Worm (Caenorhabditis elegans): ENCODE measurements around the gene C39B10.7.

C39B10.7 gene

DNA sequence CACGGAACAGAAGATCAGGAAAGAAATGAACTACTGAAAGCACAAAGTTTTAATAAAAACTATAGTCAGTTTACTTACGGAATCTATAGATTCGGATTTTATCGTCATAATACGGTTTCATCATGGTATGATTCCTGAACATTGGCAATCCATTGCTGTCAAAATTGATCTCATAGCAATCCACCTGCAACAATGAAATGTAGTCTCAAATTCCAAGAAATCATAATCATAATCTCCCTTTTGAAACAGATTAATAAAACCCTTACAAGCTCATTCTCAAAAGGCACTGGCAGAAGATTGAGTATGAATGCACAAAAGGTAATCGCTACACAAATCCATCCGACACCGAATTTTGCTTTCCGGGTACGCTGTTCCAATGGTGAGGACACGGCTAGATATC, 14.3 kb upstream of the C39B10.7 start:
- no peak for TF ChIP-seq npax-4 (tag; optimal IDR thresholded peaks at IDR 0.05)

DNA sequence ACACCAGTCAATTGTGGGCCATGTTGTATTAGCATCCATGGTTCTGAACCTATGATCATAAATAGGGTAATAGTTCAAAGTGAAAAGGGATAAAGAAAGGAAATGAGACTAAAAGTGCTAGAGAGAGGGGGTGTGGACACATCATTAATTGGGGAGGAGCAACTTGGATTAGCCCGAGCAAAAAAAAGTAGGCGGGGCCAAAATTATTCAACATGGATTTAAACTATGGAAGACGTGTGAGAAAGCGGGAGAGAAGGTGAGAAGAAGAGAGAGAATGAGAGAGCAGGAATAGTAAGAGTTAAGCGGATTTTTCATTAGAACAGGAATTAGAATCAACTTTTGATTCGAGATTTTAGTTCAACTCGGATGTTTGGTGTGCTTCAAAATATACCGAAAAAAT, 13.1 kb upstream of the C39B10.7 start, which contains the start of gene C39B10.1:
C39B10.1 (minus strand) TSS at position 101 of the 400 bp plus-strand sequence.
- TF ChIP-seq dmd-4 (tag; optimal IDR thresholded peaks at IDR 0.05; ENCODE audit: borderline replicate concordance) (no peak), fkh-6 (tag; optimal IDR thresholded peaks at IDR 0.05) (no peak), C38D4.7 (GFP tag; optimal IDR thresholded peaks at IDR 0.05) (no peak), sdc-2 (tag; optimal IDR thresholded peaks at IDR 0.05) (no peak), unc-55 (GFP tag; optimal IDR thresholded peaks at IDR 0.05) (no peak), lin-11 (tag; optimal IDR thresholded peaks at IDR 0.05) (no peak), tbx-7 (tag; optimal IDR thresholded peaks at IDR 0.05) (no peak), hlh-15 (tag; optimal IDR thresholded peaks at IDR 0.05) (no peak), ama-1 (optimal IDR thresholded peaks at IDR 0.05) (no peak), che-1 (tag; optimal IDR thresholded peaks at IDR 0.05) (no peak), ceh-18 (tag; optimal IDR thresholded peaks at IDR 0.05) (no peak), npax-4 (tag; optimal IDR thresholded peaks at IDR 0.05) (no peak), pqm-1 (tag; optimal IDR thresholded peaks at IDR 0.05) (no peak), pros-1 (tag; optimal IDR thresholded peaks at IDR 0.05) (no peak), ceh-34 (tag; optimal IDR thresholded peaks at IDR 0.05) (no peak), unc-86 (tag; optimal IDR thresholded peaks at IDR 0.05) (no peak), eyg-1 (tag; optimal IDR thresholded peaks at IDR 0.05) (no peak), unc-3 (GFP tag; conservative IDR thresholded peaks at IDR 0.05) (no peak), unc-3 (tag; optimal IDR thresholded peaks at IDR 0.05) (no peak), zip-5 (tag; optimal IDR thresholded peaks at IDR 0.05) (no peak)

DNA sequence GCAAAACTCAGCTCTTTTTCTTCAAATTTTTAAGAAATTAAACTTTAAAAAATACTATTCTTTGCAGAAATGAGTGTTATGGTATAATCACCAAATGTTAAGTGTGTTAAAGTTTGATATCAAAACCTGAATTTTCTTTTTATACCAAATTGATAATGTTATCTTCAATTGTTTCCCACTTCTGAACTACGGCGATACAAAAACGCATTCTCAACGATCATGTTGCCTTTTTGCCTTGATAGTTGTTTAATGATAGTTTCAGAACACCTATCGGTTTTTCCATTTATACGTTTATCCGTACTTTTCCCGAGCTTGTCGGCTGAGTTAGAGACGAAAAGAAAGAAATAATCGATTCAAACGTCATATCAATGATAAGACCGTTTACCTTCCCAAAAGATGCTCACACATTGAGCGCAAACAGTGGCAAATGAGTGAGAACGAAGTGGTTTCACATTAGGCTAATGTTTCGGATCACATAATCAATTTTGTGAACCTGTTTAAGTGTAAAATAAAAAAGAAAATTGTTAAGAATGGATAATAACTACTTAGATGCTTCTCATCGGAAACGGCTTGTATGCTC, 1.6 kb upstream of the C39B10.7 start, which contains the start of gene elt-4:
elt-4 (plus strand) TSS at position 530 of the 580 bp plus-strand sequence.
- no peak for TF ChIP-seq elt-4 (tag; optimal IDR thresholded peaks at IDR 0.05)
- TF ChIP-seq ceh-48 (tag; optimal IDR thresholded peaks at IDR 0.05), result no peak
- TF ChIP-seq pha-2 (tag; optimal IDR thresholded peaks at IDR 0.05), result no peak
- no peak for TF ChIP-seq pqm-1 (tag; optimal IDR thresholded peaks at IDR 0.05)
- TF ChIP-seq hlh-6 (tag; optimal IDR thresholded peaks at IDR 0.05), result no peak
- no peak for TF ChIP-seq gmeb-2 (tag; optimal IDR thresholded peaks at IDR 0.05)
- no peak for TF ChIP-seq pag-3 (tag; optimal IDR thresholded peaks at IDR 0.05; ENCODE audit: borderline replicate concordance)
- TF ChIP-seq ets-4 (tag; optimal IDR thresholded peaks at IDR 0.05), result no peak
- TF ChIP-seq syd-9 (tag; optimal IDR thresholded peaks at IDR 0.05), result no peak
- TF ChIP-seq sox-2 (GFP tag; IDR thresholded peaks at IDR 0.05), result no peak
- no peak for TF ChIP-seq tbx-2 (tag; optimal IDR thresholded peaks at IDR 0.05)

DNA sequence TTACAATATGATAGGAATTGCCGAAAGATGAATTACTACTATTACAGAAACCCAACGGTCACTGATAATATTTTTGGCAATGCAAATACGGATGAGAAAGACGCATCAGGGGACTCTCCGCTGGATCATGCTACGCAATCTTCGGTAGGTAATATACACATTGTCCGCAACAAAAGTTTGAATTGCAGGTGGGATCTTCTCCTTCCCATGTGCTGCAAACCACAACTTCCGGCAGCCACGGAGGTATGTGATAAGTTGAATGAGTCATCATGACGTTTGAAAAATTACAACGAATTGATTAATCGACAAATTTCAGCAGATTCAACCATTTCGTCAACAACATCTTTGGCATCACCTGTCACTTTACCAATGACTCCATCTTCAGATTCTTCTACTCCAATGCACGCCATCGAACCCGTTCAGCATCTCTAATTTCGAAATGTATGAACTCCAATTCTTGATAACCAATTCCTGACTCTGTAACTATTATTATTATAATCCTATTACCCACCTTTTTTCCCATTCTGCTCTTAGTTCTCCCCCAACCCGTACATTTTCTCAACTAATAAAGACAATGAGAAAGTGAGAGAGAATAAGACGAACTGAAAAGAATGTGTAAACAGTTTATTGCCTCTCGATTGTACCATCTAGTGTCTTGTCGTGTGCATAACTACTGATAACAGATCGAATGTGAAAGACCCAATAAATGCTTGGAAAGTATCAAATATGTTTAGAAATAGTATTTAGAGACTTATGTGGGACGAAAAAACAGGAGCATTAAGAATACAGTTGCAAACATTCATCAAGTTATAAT, 706 bp downstream of the C39B10.7 start:
- no peak for TF ChIP-seq ets-4 (tag; optimal IDR thresholded peaks at IDR 0.05)
- no peak for TF ChIP-seq ceh-30 (tag; optimal IDR thresholded peaks at IDR 0.05)
- TF ChIP-seq Y22D7AL.16 (tag; optimal IDR thresholded peaks at IDR 0.05), result no peak
- TF ChIP-seq ceh-24 (tag; optimal IDR thresholded peaks at IDR 0.05), result no peak
- TF ChIP-seq ceh-45 (GFP tag; IDR thresholded peaks at IDR 0.05), result no peak
- no peak for TF ChIP-seq hlh-13 (GFP tag; optimal IDR thresholded peaks at IDR 0.05)
- TF ChIP-seq hlh-6 (tag; optimal IDR thresholded peaks at IDR 0.05), result no peak
- no peak for TF ChIP-seq ttx-3 (tag; optimal IDR thresholded peaks at IDR 0.05)
- no peak for TF ChIP-seq hlh-15 (tag; optimal IDR thresholded peaks at IDR 0.05)
- no peak for TF ChIP-seq unc-3 (GFP tag; conservative IDR thresholded peaks at IDR 0.05)
- TF ChIP-seq unc-3 (tag; optimal IDR thresholded peaks at IDR 0.05), result no peak
- TF ChIP-seq K02D7.2 (tag; optimal IDR thresholded peaks at IDR 0.05), result no peak
- no peak for TF ChIP-seq pat-9 (tag; optimal IDR thresholded peaks at IDR 0.05)
- no peak for TF ChIP-seq F13H6.1 (tag; optimal IDR thresholded peaks at IDR 0.05)
- no peak for TF ChIP-seq ceh-22 (tag; optimal IDR thresholded peaks at IDR 0.05)
- TF ChIP-seq che-1 (tag; optimal IDR thresholded peaks at IDR 0.05), result no peak
- TF ChIP-seq sdc-2 (tag; optimal IDR thresholded peaks at IDR 0.05), result no peak
- no peak for TF ChIP-seq elt-2 (tag; optimal IDR thresholded peaks at IDR 0.05)
- no peak for TF ChIP-seq fkh-10 (GFP tag; optimal IDR thresholded peaks at IDR 0.05)
